Fruit fly (Drosophila melanogaster) whole organism, prepupa: ENCODE results near the gene CG33191.

Experiments
- Blimp-1 ChIP-seq: fragments of 200-800 bp; sonication (Bioruptor generic); optimal IDR thresholded peaks from 3 replicates; lab custom pipeline; 2017; ENCODE audit warnings: missing biosample characterization, missing genetic modification characterization, mild to moderate bottlenecking, moderate library complexity, missing genetic modification reagents
- CG10631 ChIP-seq: fragments of 200-800 bp; sonication (Bioruptor generic); optimal IDR thresholded peaks from 2 replicates; lab custom pipeline; 2016; ENCODE audit warnings: missing biosample characterization, missing genetic modification characterization
- CG10669 ChIP-seq: fragments of 200-800 bp; sonication (Bioruptor generic); optimal IDR thresholded peaks from 3 replicates; lab custom pipeline; 2018; ENCODE audit warnings: missing biosample characterization, mild to moderate bottlenecking, missing genetic modification characterization, moderate library complexity
- CG11294 ChIP-seq: fragments of 200-800 bp; sonication (Bioruptor generic); IDR thresholded peaks from 2 replicates; pipeline ENCODE4 v1.3.6; 2022; ENCODE audit warnings: missing biosample characterization, missing genetic modification characterization
- CG11902 ChIP-seq: fragments of 200-800 bp; sonication (Bioruptor generic); optimal IDR thresholded peaks from 3 replicates; lab custom pipeline; 2016; ENCODE audit warnings: missing biosample characterization, missing genetic modification characterization
- CG15336 ChIP-seq: fragments of 200-800 bp; sonication (Bioruptor generic); IDR thresholded peaks from 2 replicates; pipeline ENCODE4 v1.3.6; 2022; ENCODE audit warnings: missing biosample characterization, missing genetic modification characterization
- CG1621 ChIP-seq: fragments of 200-800 bp; sonication (Bioruptor generic); optimal IDR thresholded peaks from 3 replicates; lab custom pipeline; 2018; ENCODE audit warnings: missing biosample characterization, mild to moderate bottlenecking, missing genetic modification characterization
- CG16779 ChIP-seq: fragments of 200-800 bp; sonication (Bioruptor generic); optimal IDR thresholded peaks from 3 replicates; lab custom pipeline; 2017; ENCODE audit warnings: missing biosample characterization, mild to moderate bottlenecking, missing genetic modification characterization
- CG3032 ChIP-seq: fragments of 200-800 bp; optimal IDR thresholded peaks from 2 replicates; lab custom pipeline; 2019; ENCODE audit warnings: missing biosample characterization, mild to moderate bottlenecking, missing genetic modification characterization, moderate library complexity
- CG32006 ChIP-seq: fragments of 200-800 bp; sonication (Bioruptor generic); optimal IDR thresholded peaks from 3 replicates; lab custom pipeline; 2017; ENCODE audit warnings: missing biosample characterization, mild to moderate bottlenecking, missing genetic modification characterization
- CG34406 ChIP-seq: fragments of 200-800 bp; sonication (Bioruptor generic); optimal IDR thresholded peaks from 3 replicates; lab custom pipeline; 2016; ENCODE audit warnings: missing biosample characterization, missing genetic modification characterization
- CG3919 ChIP-seq: fragments of 200-800 bp; sonication (Bioruptor generic); optimal IDR thresholded peaks from 3 replicates; lab custom pipeline; 2016; ENCODE audit warnings: missing biosample characterization, missing genetic modification characterization
- CG4318 ChIP-seq: fragments of 200-800 bp; sonication (Bioruptor generic); optimal IDR thresholded peaks from 3 replicates; lab custom pipeline; 2017; ENCODE audit warnings: missing biosample characterization, mild to moderate bottlenecking, missing genetic modification characterization
- CG6163 ChIP-seq: fragments of 200-800 bp; sonication (Bioruptor generic); IDR thresholded peaks from 3 replicates; pipeline ENCODE4 v1.3.6; 2022; ENCODE audit warnings: missing biosample characterization, missing genetic modification characterization
- CG6276 ChIP-seq: fragments of 200-800 bp; sonication (Bioruptor generic); optimal IDR thresholded peaks from 2 replicates; lab custom pipeline; 2017; ENCODE audit warnings: missing biosample characterization, mild to moderate bottlenecking, missing genetic modification characterization
- CG6808 ChIP-seq: fragments of 200-800 bp; sonication (Bioruptor generic); optimal IDR thresholded peaks from 3 replicates; lab custom pipeline; 2017; ENCODE audit warnings: missing biosample characterization, missing genetic modification characterization, mild to moderate bottlenecking, moderate library complexity, missing genetic modification reagents
- CG7368 ChIP-seq: fragments of 200-800 bp; sonication (Bioruptor generic); optimal IDR thresholded peaks from 3 replicates; lab custom pipeline; 2016; ENCODE audit warnings: missing biosample characterization, missing genetic modification characterization
- CG8119 ChIP-seq: fragments of 200-800 bp; sonication (Bioruptor generic); IDR thresholded peaks from 3 replicates; pipeline ENCODE4 v1.3.6; 2022; ENCODE audit warnings: missing biosample characterization, missing genetic modification characterization
- CG8319 ChIP-seq: fragments of 200-800 bp; sonication (Bioruptor generic); optimal IDR thresholded peaks from 3 replicates; lab custom pipeline; 2016; ENCODE audit warnings: missing biosample characterization, missing genetic modification characterization
- CG8632 ChIP-seq: fragments of 200-800 bp; sonication (Bioruptor generic); optimal IDR thresholded peaks from 3 replicates; lab custom pipeline; 2016; ENCODE audit warnings: missing biosample characterization, missing genetic modification characterization
- CG9139 ChIP-seq: fragments of 200-800 bp; sonication (Bioruptor generic); optimal IDR thresholded peaks from 3 replicates; lab custom pipeline; 2017; ENCODE audit warnings: missing biosample characterization, mild to moderate bottlenecking, missing genetic modification characterization
- Eip75B ChIP-seq: fragments of 200-800 bp; sonication (Bioruptor generic); optimal IDR thresholded peaks from 3 replicates; lab custom pipeline; 2016; ENCODE audit warnings: missing biosample characterization, missing genetic modification characterization
- Eip93F ChIP-seq: fragments of 200-800 bp; sonication (Bioruptor generic); optimal IDR thresholded peaks from 2 replicates; lab custom pipeline; 2016; ENCODE audit warnings: missing biosample characterization, mild to moderate bottlenecking, missing genetic modification characterization
- Ets21C ChIP-seq: fragments of 200-800 bp; sonication (Bioruptor generic); optimal IDR thresholded peaks from 3 replicates; lab custom pipeline; 2016; ENCODE audit warnings: missing biosample characterization, missing genetic modification characterization
- Ets96B ChIP-seq: fragments of 200-800 bp; optimal IDR thresholded peaks from 2 replicates; lab custom pipeline; 2019; ENCODE audit warnings: missing biosample characterization, mild to moderate bottlenecking, missing genetic modification characterization, moderate library complexity
- Gug ChIP-seq: fragments of 200-800 bp; sonication (Bioruptor generic); IDR thresholded peaks from 2 replicates; pipeline ENCODE4 v1.3.6; 2022; ENCODE audit warnings: missing biosample characterization, missing genetic modification characterization
- Hr39 ChIP-seq: fragments of 200-800 bp; sonication (Bioruptor generic); optimal IDR thresholded peaks from 2 replicates; lab custom pipeline; 2016; ENCODE audit warnings: missing biosample characterization, missing genetic modification characterization
- Hr4 ChIP-seq: fragments of 200-800 bp; sonication (Bioruptor generic); optimal IDR thresholded peaks from 3 replicates; lab custom pipeline; 2016; ENCODE audit warnings: missing biosample characterization, missing genetic modification characterization
- Lpt ChIP-seq: fragments of 200-800 bp; sonication (Bioruptor generic); optimal IDR thresholded peaks from 3 replicates; lab custom pipeline; 2016; ENCODE audit warnings: missing biosample characterization, missing genetic modification characterization
- OdsH ChIP-seq: fragments of 200-800 bp; sonication (Bioruptor generic); optimal IDR thresholded peaks from 3 replicates; lab custom pipeline; 2016; ENCODE audit warnings: missing biosample characterization, missing genetic modification characterization
- Sox14 ChIP-seq: fragments of 200-800 bp; sonication (Bioruptor generic); optimal IDR thresholded peaks from 3 replicates; lab custom pipeline; 2016; ENCODE audit warnings: missing biosample characterization, missing genetic modification characterization
- Sox15 ChIP-seq: fragments of 200-800 bp; sonication (Bioruptor generic); optimal IDR thresholded peaks from 3 replicates; lab custom pipeline; 2016; ENCODE audit warnings: missing biosample characterization, missing genetic modification characterization
- achi ChIP-seq: fragments of 200-800 bp; sonication (Bioruptor generic); optimal IDR thresholded peaks from 3 replicates; lab custom pipeline; 2016; ENCODE audit warnings: missing biosample characterization, missing genetic modification characterization
- acj6 ChIP-seq: fragments of 200-800 bp; sonication (Bioruptor generic); optimal IDR thresholded peaks from 3 replicates; lab custom pipeline; 2016; ENCODE audit warnings: missing biosample characterization, missing genetic modification characterization
- dsx ChIP-seq: fragments of 200-800 bp; optimal IDR thresholded peaks from 3 replicates; lab custom pipeline; 2019; ENCODE audit warnings: missing biosample characterization, mild to moderate bottlenecking, missing genetic modification characterization, moderate library complexity; ENCODE audit not compliant: poor library complexity, severe bottlenecking
- eg ChIP-seq: fragments of 200-800 bp; sonication (Bioruptor generic); IDR thresholded peaks from 3 replicates; pipeline ENCODE4 v1.3.6; 2022; ENCODE audit warnings: missing biosample characterization, missing genetic modification characterization
- esn ChIP-seq: fragments of 200-800 bp; sonication (Bioruptor generic); optimal IDR thresholded peaks from 2 replicates; lab custom pipeline; 2016; ENCODE audit warnings: missing biosample characterization, mild to moderate bottlenecking, missing genetic modification characterization, moderate library complexity
- fd59A ChIP-seq: fragments of 200-800 bp; sonication (Bioruptor generic); optimal IDR thresholded peaks from 2 replicates; lab custom pipeline; 2017; ENCODE audit warnings: missing biosample characterization, mild to moderate bottlenecking, missing genetic modification characterization, missing genetic modification reagents
- fd85E ChIP-seq: fragments of 200-800 bp; sonication (Bioruptor generic); optimal IDR thresholded peaks from 3 replicates; lab custom pipeline; 2016; ENCODE audit warnings: missing biosample characterization, missing genetic modification characterization
- fkh ChIP-seq: fragments of 200-800 bp; sonication (Bioruptor generic); optimal IDR thresholded peaks from 3 replicates; lab custom pipeline; 2017; ENCODE audit warnings: missing biosample characterization, mild to moderate bottlenecking, missing genetic modification characterization, moderate library complexity
- lz ChIP-seq: fragments of 200-800 bp; sonication (Bioruptor generic); optimal IDR thresholded peaks from 3 replicates; lab custom pipeline; 2016; ENCODE audit warnings: missing biosample characterization, missing genetic modification characterization
- net ChIP-seq: fragments of 200-800 bp; sonication (Bioruptor generic); optimal IDR thresholded peaks from 3 replicates; lab custom pipeline; 2016; ENCODE audit warnings: missing biosample characterization, missing genetic modification characterization
- pdm3 ChIP-seq: fragments of 200-800 bp; sonication (Bioruptor generic); optimal IDR thresholded peaks from 3 replicates; lab custom pipeline; 2016; ENCODE audit warnings: missing biosample characterization, missing genetic modification characterization
- salr ChIP-seq, 2 experiments: fragments of 200-800 bp; sonication (Bioruptor generic); optimal IDR thresholded peaks; 3 replicates each; lab custom pipeline; 2016 to 2018; ENCODE audit warnings: missing biosample characterization in 2 of 2, missing genetic modification characterization in 2 of 2, mild to moderate bottlenecking in 1 of 2
- spab ChIP-seq: fragments of 200-800 bp; sonication (Bioruptor generic); optimal IDR thresholded peaks from 2 replicates; lab custom pipeline; 2017; ENCODE audit warnings: missing biosample characterization, mild to moderate bottlenecking, missing genetic modification characterization, missing genetic modification reagents
- ss ChIP-seq, 2 experiments: fragments of 200-800 bp; sonication (Bioruptor generic); optimal IDR thresholded peaks; 2 replicates in 1 of 2; 3 replicates in 1 of 2; lab custom pipeline; 2017 to 2018; ENCODE audit warnings: mild to moderate bottlenecking in 2 of 2, missing biosample characterization in 2 of 2, missing genetic modification characterization in 2 of 2, moderate library complexity in 1 of 2
- svp ChIP-seq: fragments of 200-800 bp; sonication (Bioruptor generic); peaks from one replicate; lab custom pipeline; 2016; ENCODE audit warnings: missing biosample characterization, missing genetic modification characterization
- topi ChIP-seq: fragments of 200-800 bp; sonication (Bioruptor generic); optimal IDR thresholded peaks from 3 replicates; lab custom pipeline; 2016; ENCODE audit warnings: missing biosample characterization, missing genetic modification characterization

Gene CG33191

DNA sequence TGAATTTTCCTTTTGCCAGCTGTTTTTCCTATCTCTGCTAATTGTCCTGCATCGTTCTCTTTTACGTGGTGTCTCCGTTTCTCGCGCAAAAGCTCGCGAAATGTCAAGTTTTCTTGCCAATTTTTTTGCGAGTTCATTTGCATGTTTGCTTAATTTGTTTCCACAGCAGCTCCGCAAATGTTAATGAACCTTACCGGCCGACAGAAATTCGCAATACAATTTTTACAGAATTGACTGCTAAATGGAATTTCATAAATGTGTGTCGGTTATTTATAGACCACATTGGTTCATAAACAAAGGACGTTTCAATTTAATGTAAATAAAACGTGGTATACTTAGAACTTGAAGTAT is 31.0 kb downstream of the CG33191 start:
- TF ChIP-seq CG11902 (GFP tag; lab: Kevin White, UChicago), result no peak

DNA sequence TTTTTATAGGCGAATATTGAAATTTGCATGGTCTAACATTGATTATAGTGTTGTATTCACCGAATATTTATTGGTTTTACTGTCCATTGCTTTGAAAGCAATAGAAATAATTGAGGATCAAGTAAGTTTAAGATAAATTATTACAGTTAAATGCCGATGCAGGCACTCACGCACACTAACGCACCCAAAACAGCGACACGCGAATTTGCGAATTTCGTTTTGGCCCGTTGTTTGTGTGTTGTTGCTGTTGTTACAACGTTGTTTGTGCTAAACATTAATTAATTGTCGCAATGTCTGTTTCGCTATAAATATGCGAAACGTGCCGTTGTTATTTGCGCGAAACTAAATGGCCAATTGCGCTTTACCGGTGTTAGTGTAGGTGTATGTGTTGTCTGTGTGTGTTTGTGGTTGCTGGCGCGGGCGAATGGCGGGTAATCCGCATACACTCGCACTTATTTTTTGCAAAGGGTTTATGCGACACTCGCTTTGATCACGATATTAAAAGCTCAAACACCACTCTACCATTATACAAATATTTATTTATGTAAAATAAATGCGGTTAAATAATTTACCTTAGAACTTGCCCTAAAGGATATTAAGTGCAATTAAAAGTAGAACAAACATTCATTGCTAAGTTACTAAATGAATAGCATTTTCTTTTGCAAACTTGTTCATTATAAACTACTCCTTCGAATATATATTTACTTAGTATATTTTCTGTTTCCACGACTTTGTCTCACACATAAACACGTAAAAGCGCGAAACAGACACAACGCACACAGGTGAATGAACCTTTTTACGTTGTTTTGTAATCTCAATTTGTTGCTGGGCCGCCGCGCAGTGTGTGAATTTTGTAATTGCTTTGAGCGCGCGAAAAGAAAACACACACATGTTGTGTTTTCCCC is 31.6 kb downstream of the CG33191 start:
- TF ChIP-seq CG1621 (tag; lab: Kevin White, UChicago) (no peak), Eip75B (GFP tag; lab: Kevin White, UChicago) (peak; percentile 77), Ets96B (tag; lab: Kevin White, UChicago) (peak; percentile 64), salr (GFP tag; optimal IDR thresholded peaks at IDR 0.05; lab: Kevin White, UChicago) (peak; percentile 1 to 80), Blimp-1 (GFP tag; lab: Kevin White, UChicago) (peak; percentile 66), CG8119 (GFP tag; lab: Robert Waterston, UW) (peak; percentile 81), achi (peak; percentile 74), svp (peak; percentile 89), CG15336 (GFP tag; lab: Robert Waterston, UW) (peak; percentile 88), CG16779 (tag; lab: Kevin White, UChicago) (peak; percentile 72), acj6 (peak; percentile 85), CG10631 (peak; percentile 72), CG3919 (GFP tag; lab: Kevin White, UChicago) (peak; percentile 75), fd85E (GFP tag; lab: Kevin White, UChicago) (no peak), Ets21C (GFP tag; lab: Kevin White, UChicago) (peak; percentile 60), CG4318 (GFP tag; lab: Kevin White, UChicago) (peak; percentile 67), lz (GFP tag; lab: Kevin White, UChicago) (peak; percentile 84), OdsH (GFP tag; lab: Kevin White, UChicago) (peak; percentile 86), eg (peak; percentile 86), CG6808 (GFP tag; lab: Kevin White, UChicago) (peak; percentile 75), CG8632 (GFP tag; lab: Kevin White, UChicago) (peak; percentile 84), Gug (GFP tag; lab: Robert Waterston, UW) (peak; percentile 50), Eip93F (GFP tag; lab: Kevin White, UChicago) (peak; percentile 59), CG8319 (GFP tag; lab: Kevin White, UChicago) (peak; percentile 71), CG34406 (GFP tag; lab: Kevin White, UChicago) (peak; percentile 88), pdm3 (GFP tag; lab: Kevin White, UChicago) (peak; percentile 85), spab (GFP tag; lab: Kevin White, UChicago) (peak; percentile 17), fd59A (peak; percentile 63), Hr4 (peak; percentile 80), Lpt (peak; percentile 69), net (GFP tag; lab: Kevin White, UChicago) (peak; percentile 89), Sox14 (GFP tag; lab: Kevin White, UChicago) (peak; percentile 75), Sox15 (GFP tag; lab: Kevin White, UChicago) (peak; percentile 71), CG32006 (GFP tag; lab: Kevin White, UChicago) (peak; percentile 89), CG6276 (GFP tag; lab: Kevin White, UChicago) (peak; percentile 85), topi (peak; percentile 87), CG6163 (GFP tag; lab: Robert Waterston, UW) (peak; percentile 76), CG11294 (GFP tag; lab: Robert Waterston, UW) (peak; percentile 57; the same call in 1 of the 2 replicates), CG10669 (GFP tag; lab: Kevin White, UChicago) (peak; percentile 57), CG9139 (GFP tag; lab: Kevin White, UChicago) (peak; percentile 35), fkh (GFP tag; lab: Kevin White, UChicago) (no peak), Hr39 (GFP tag; lab: Kevin White, UChicago) (peak; percentile 74), dsx (GFP tag; lab: Kevin White, UChicago) (peak; percentile 72), esn (GFP tag; lab: Kevin White, UChicago) (peak; percentile 90), ss (GFP tag; optimal IDR thresholded peaks at IDR 0.05; lab: Kevin White, UChicago) (peak; percentile 49 to 76), CG7368 (GFP tag; lab: Kevin White, UChicago) (peak; percentile 69), CG3032 (tag; lab: Kevin White, UChicago) (peak; percentile 77)
